Fruit fly (Drosophila melanogaster): ENCODE measurements around the gene CG33552.

The CG33552 gene

DNA sequence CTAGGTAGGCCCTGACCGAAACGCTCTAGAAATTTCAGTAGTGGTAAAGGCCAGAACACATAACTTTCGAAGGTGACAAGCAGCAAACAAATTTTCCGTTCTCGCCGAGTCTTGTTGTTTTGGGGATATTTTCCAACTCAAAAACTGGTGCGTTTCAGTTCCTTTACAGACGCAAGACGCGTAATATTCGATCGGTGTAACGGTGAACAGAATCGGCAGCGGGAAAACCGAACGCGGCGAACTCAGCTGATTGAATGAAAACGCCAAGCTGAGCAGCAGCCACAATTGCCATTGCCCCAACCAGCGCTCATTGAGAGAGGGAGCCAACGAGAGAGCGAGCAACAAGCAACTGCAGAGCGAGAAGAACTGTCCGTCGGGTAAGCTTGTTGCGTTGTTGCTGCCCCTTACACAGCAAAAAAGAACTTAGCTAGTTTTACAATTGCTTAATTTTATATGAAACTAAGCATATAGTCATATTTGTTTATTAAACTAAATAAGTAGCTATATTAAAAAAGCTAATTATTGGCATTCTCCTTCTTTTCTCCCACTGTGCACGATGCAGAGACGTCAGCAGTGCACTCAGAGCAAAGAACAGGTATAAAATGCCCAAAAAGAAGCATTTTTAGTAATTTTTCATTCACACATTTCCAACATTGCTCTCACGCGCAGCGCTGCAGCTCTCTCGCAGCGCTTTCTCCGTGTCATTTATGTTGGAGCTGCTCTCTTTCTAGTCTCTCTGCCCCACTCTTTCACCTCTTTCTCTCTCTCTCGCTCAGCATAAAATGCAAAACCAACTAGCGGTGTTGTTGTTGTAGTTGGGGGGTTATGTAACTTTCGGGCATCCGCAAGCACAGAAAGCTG, 33.8 kb downstream of the CG33552 start, which contains the start of the genes Cyt-c-d and CG31808 (continued):
- TF ChIP-seq OdsH (GFP tag; optimal IDR thresholded peaks at IDR 0.05): peak; percentile 98
- TF ChIP-seq CG6854 (GFP tag; optimal IDR thresholded peaks at IDR 0.05): peak; percentile 93
- peak; percentile 90 for TF ChIP-seq CG11902 (GFP tag; optimal IDR thresholded peaks at IDR 0.05)
- peak; percentile 95 for TF ChIP-seq CG31627 (GFP tag; optimal IDR thresholded peaks at IDR 0.05)
- TF ChIP-seq Smox (GFP tag; optimal IDR thresholded peaks at IDR 0.05): peak; percentile 96
- TF ChIP-seq Ets96B (tag; optimal IDR thresholded peaks at IDR 0.05): peak; percentile 94
- peak; percentile 93 for TF ChIP-seq Ets21C (GFP tag; optimal IDR thresholded peaks at IDR 0.05)
- TF ChIP-seq vri (GFP tag; optimal IDR thresholded peaks at IDR 0.05): peak; percentile 95
- peak; percentile 98 for TF ChIP-seq svp (GFP tag)
- TF ChIP-seq Hr39 (GFP tag; optimal IDR thresholded peaks at IDR 0.05): peak; percentile 94
- peak; percentile 97 for TF ChIP-seq cyc (GFP tag; optimal IDR thresholded peaks at IDR 0.05)

DNA sequence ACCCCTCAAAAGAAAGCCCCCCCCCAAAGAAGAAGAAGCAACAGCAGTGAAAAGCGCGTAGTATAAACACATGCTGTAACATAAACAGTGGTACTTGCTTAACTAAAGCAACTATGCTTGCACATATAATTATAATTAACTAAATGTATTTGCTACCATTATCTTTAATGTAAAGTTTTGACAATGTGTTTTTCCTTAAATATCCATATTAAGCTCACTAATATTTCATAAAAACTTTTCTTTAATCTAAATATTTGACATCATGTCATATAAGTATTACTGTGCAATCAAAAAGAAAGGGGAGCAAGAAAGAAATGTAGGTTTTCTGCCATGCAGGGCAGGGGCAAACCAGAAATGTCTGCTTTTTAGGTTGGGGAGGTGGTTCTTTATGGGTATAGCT, 34.5 kb downstream of the CG33552 start:
- TF ChIP-seq salr (GFP tag; optimal IDR thresholded peaks at IDR 0.05) (no peak), CG16779 (tag; optimal IDR thresholded peaks at IDR 0.05) (no peak), eg (GFP tag; IDR thresholded peaks at IDR 0.05) (peak; percentile 67)

DNA sequence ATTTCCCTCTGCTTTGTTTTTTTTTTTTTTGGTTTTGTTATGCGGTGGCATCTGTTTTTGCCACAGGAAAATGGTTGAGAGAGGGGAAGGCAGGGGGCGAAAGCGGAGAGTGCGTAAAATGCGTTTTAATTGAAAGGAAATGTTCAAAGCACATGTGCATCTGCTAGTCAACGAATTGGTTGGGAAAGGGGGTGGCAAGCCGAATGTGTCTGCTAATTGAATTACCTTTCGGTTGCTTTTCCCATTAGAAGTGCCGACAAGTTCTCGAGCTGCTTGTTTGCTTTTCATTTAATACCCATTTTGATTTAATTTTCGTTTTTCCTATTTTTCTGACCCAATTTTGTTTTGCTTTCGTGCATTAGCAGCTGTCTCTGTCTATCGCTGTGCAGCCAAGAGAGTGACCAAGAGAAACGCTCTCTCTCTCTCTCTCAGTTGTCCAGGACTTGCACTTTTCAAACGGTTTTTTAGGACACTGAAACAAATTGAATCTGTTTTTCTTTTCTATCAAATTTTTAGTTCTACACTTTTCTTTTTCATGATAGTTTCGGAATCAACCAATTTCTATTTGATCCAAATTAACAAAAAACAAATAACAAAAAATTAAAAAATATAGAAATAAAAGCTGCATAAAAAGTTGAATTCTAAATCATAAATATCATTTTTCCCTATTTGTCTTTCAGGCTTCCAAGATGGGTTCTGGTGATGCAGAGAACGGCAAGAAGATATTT, 36.3 kb downstream of the CG33552 start:
- TF ChIP-seq Smox (GFP tag; optimal IDR thresholded peaks at IDR 0.05) (no peak), CG6163 (GFP tag; IDR thresholded peaks at IDR 0.05) (0 out of 3 replicates have a peak, but pooled peaks have one; percentile 8), Ets96B (tag; optimal IDR thresholded peaks at IDR 0.05) (no peak), CG34406 (GFP tag; optimal IDR thresholded peaks at IDR 0.05) (no peak), esn (GFP tag; optimal IDR thresholded peaks at IDR 0.05) (no peak), Sox14 (GFP tag; optimal IDR thresholded peaks at IDR 0.05) (no peak), Met (GFP tag; optimal IDR thresholded peaks at IDR 0.05) (no peak), Eip78C (GFP tag) (peak; percentile 26), net (GFP tag; optimal IDR thresholded peaks at IDR 0.05) (no peak), CG32006 (GFP tag; optimal IDR thresholded peaks at IDR 0.05) (peak; percentile 23), lz (GFP tag; optimal IDR thresholded peaks at IDR 0.05) (no peak), CG11762 (GFP tag; optimal IDR thresholded peaks at IDR 0.05; ENCODE audit: insufficient read depth) (no peak), CG8119 (GFP tag; IDR thresholded peaks at IDR 0.05) (peak; percentile 43; the same call in 2 of the 3 replicates), CG15336 (GFP tag; IDR thresholded peaks at IDR 0.05) (peak; percentile 54; the same call in 1 of the 2 replicates), CG6276 (GFP tag; optimal IDR thresholded peaks at IDR 0.05) (peak; percentile 47), CG3919 (GFP tag; optimal IDR thresholded peaks at IDR 0.05) (no peak), Gug (GFP tag; IDR thresholded peaks at IDR 0.05) (0 out of 2 replicates have a peak, but pooled peaks have one; percentile 14), Hr4 (GFP tag; optimal IDR thresholded peaks at IDR 0.05) (no peak), Eip93F (GFP tag; optimal IDR thresholded peaks at IDR 0.05) (no peak), eg (GFP tag; IDR thresholded peaks at IDR 0.05) (peak; percentile 45; the same call in 2 of the 3 replicates), vri (GFP tag; optimal IDR thresholded peaks at IDR 0.05) (no peak)

DNA sequence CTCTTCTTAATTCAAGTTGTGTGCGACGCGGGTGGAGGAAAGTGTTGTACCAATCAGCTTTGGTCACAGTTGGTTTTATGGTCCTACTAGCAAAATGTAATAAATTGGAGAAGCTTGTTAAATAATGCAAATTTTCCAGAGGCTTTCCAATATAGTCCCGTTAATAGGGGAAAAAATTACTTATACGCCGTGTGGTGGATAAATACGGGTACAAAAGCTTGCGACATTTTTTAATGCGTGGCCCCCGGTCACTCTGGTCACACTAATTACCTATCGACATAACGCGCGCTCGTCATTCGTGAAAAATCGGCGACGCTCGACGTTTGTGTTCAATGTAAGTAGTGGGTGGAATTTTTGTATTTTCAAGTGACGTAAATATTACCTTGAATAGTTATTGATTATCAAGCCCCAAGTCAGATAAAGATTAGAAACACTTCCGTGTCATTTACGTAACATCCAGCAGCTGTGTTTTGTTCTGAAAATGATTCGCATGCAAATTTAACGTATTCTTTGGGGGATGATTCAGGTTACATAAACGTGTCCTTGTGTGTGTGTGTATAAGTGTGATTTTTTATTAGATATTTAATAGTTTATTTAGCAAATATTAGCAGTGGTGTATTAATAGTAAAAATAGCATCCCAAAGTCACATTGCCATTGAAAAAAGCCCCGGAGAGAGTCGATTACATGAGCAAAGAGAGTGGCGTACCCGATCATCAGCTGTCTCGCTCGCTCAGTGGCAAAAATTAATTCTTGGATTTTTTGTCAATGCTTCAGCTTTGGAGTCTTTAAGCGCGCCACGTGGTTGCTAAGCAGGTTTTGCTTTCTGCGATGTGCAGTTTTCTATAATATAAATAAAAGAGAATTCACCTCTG, 37.6 kb downstream of the CG33552 start, which contains the start of gene Cyt-c-p:
Gene Cyt-c-p, plus strand, starts transcription at position 290 of the 873 bp plus-strand sequence.
- TF ChIP-seq acj6 (GFP tag; optimal IDR thresholded peaks at IDR 0.05): no peak
- no peak for TF ChIP-seq CG7368 (GFP tag; optimal IDR thresholded peaks at IDR 0.05)
- TF ChIP-seq CG6276 (GFP tag; optimal IDR thresholded peaks at IDR 0.05): no peak
- no peak for TF ChIP-seq CG11902 (GFP tag; optimal IDR thresholded peaks at IDR 0.05)
- no peak for TF ChIP-seq Lpt (GFP tag; optimal IDR thresholded peaks at IDR 0.05)
- no peak for TF ChIP-seq pdm3 (GFP tag; optimal IDR thresholded peaks at IDR 0.05)
- no peak for TF ChIP-seq lz (GFP tag; optimal IDR thresholded peaks at IDR 0.05)
- TF ChIP-seq CG10631 (GFP tag; optimal IDR thresholded peaks at IDR 0.05): no peak
- TF ChIP-seq dsx (GFP tag; optimal IDR thresholded peaks at IDR 0.05; ENCODE audit: poor library complexity, severe bottlenecking): peak; percentile 8
- no peak for TF ChIP-seq salr (GFP tag; optimal IDR thresholded peaks at IDR 0.05)
- TF ChIP-seq CG31627 (GFP tag; optimal IDR thresholded peaks at IDR 0.05): no peak
- TF ChIP-seq Smox (GFP tag; optimal IDR thresholded peaks at IDR 0.05): no peak
- TF ChIP-seq Hr39 (GFP tag; optimal IDR thresholded peaks at IDR 0.05): no peak
- no peak for TF ChIP-seq CG3032 (tag; optimal IDR thresholded peaks at IDR 0.05)
- TF ChIP-seq CG4318 (GFP tag; optimal IDR thresholded peaks at IDR 0.05): no peak
- TF ChIP-seq CG11294 (GFP tag; IDR thresholded peaks at IDR 0.05): no peak
- TF ChIP-seq CG16779 (tag; optimal IDR thresholded peaks at IDR 0.05): no peak
- no peak for TF ChIP-seq net (GFP tag; optimal IDR thresholded peaks at IDR 0.05)
- no peak for TF ChIP-seq CG32006 (GFP tag; optimal IDR thresholded peaks at IDR 0.05)
- no peak for TF ChIP-seq Blimp-1 (GFP tag; optimal IDR thresholded peaks at IDR 0.05)

Data from whole organism, prepupa.